Worm (Caenorhabditis elegans): ENCODE results near the gene F49C12.3.

The F49C12.3 gene

DNA sequence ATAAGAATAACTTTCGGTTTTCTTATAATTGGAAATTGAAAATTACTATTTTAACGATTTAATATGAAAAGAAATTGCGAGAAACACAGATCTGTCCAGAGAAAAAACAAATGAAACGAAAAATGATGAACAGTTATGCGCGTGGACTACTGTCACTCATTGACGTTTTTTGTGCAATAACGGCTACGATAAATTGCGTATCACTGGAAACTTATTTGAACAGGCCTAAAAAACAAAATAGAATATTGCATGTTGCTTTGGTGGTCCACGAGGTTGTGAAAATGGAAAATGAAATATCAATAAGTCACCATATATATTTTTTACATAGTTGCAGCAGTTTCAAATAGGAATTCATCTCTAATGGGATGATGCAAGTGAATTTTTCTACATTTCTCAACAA lies 35.7 kb upstream of the F49C12.3 start:
- TF ChIP-seq lsy-2 (tag; optimal IDR thresholded peaks at IDR 0.05) (no peak), mls-2 (tag; optimal IDR thresholded peaks at IDR 0.05) (no peak), bed-3 (GFP tag; optimal IDR thresholded peaks at IDR 0.05) (no peak)

DNA sequence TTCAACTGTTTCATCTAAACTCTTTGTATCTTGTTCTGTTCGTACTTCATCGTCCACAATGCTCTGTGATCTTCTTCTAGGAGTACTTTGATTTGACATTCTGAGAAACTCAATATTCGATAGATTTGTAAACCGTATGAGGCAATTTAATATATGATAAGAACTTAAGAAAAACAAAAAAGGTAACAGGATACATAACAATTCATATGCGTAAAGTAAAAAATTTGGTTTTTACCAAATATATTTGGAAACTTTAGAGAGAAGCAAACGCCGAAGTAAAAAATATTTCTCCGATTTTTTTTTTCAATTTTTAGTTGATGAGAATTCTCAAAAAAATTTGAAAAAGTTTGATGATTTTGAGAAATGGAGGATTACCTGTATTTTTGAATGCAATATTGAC lies 33.8 kb upstream of the F49C12.3 start, which contains the start of gene Y11D7A.19:
Y11D7A.19 (minus strand) TSS at position 101 of the 400 bp plus-strand sequence.
- TF ChIP-seq ceh-83 (GFP tag; optimal IDR thresholded peaks at IDR 0.05), result no peak
- no peak for TF ChIP-seq sptf-1 (tag; optimal IDR thresholded peaks at IDR 0.05)
- TF ChIP-seq pha-4 (tag; optimal IDR thresholded peaks at IDR 0.05), result no peak
- no peak for TF ChIP-seq sem-2 (GFP tag; optimal IDR thresholded peaks at IDR 0.05)
- no peak for TF ChIP-seq drap-1 (GFP tag; optimal IDR thresholded peaks at IDR 0.05)
- TF ChIP-seq bed-3 (GFP tag; optimal IDR thresholded peaks at IDR 0.05), result no peak
- TF ChIP-seq nhr-28 (tag; optimal IDR thresholded peaks at IDR 0.05), result no peak
- TF ChIP-seq lin-13 (tag; optimal IDR thresholded peaks at IDR 0.05), result no peak
- no peak for TF ChIP-seq lsy-2 (tag; optimal IDR thresholded peaks at IDR 0.05)
- no peak for TF ChIP-seq elt-3 (tag; optimal IDR thresholded peaks at IDR 0.05)
- no peak for TF ChIP-seq ces-1 (GFP tag; optimal IDR thresholded peaks at IDR 0.05)
- TF ChIP-seq ceh-43 (GFP tag; optimal IDR thresholded peaks at IDR 0.05), result no peak

DNA sequence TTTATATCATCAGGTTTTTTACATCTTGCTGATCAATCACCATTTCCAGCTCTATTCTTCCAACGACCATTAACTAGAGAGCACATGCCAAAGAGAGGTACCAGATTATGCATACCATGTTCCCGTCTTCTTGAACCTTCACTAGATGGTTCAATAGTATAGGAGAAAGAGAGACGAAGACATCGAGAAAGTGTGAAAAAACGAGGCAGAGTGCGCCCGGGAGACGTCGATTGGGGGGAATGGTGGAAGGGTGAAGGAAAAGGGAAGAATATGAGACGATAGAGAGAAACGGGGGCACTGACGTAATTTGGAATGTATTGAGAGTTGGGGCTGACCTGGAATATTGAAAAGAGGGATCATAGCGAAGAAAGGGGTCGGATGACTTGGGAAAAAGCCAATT lies 32.6 kb upstream of the F49C12.3 start:
- TF ChIP-seq mep-1 (tag; optimal IDR thresholded peaks at IDR 0.05) (no peak), snpc-4 (tag; optimal IDR thresholded peaks at IDR 0.05) (no peak), bed-3 (GFP tag; optimal IDR thresholded peaks at IDR 0.05) (no peak), cnd-1 (tag; optimal IDR thresholded peaks at IDR 0.05) (peak; percentile 28), nhr-2 (tag; optimal IDR thresholded peaks at IDR 0.05) (peak; percentile 74)

DNA sequence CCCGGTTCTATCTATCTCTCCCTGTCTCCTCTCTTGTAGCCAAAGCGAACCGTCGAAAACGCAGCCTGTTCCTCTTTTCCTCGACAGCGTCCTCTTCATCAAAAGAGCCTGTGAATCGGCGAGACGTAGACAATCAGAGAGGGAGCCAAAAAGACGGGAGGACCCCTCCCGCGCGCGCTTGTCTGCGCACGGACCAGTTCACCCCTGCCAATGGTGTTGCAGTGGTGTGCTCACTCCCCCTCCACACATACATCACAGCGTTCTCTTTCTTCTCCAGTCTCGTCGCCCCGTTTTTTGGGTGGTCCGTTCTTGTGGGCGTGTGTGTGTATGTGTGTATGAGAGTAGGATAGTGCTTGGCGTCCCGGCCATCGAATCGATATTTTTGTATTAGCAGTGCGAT lies 31.3 kb upstream of the F49C12.3 start:
- TF ChIP-seq mls-2 (tag; optimal IDR thresholded peaks at IDR 0.05) (no peak), unc-39 (tag; optimal IDR thresholded peaks at IDR 0.05) (no peak), unc-62 (GFP tag; optimal IDR thresholded peaks at IDR 0.05) (peak; percentile 46), lin-13 (tag; optimal IDR thresholded peaks at IDR 0.05) (peak; percentile 1), mep-1 (tag; optimal IDR thresholded peaks at IDR 0.05) (peak; percentile 20), ceh-83 (GFP tag; optimal IDR thresholded peaks at IDR 0.05) (peak; percentile 37), ham-2 (GFP tag; optimal IDR thresholded peaks at IDR 0.05) (peak; percentile 55), tbx-8 (GFP tag; optimal IDR thresholded peaks at IDR 0.05) (peak; percentile 14), drap-1 (GFP tag; optimal IDR thresholded peaks at IDR 0.05) (peak; percentile 22), M03D4.4 (tag; optimal IDR thresholded peaks at IDR 0.05) (peak; percentile 41), cnd-1 (tag; optimal IDR thresholded peaks at IDR 0.05) (peak; percentile 32), nhr-76 (tag; optimal IDR thresholded peaks at IDR 0.05) (no peak), unc-120 (tag; optimal IDR thresholded peaks at IDR 0.05; ENCODE audit: poor library complexity, severe bottlenecking) (peak; percentile 7), ztf-11 (tag; optimal IDR thresholded peaks at IDR 0.05) (peak; percentile 68), hlh-1 (tag; optimal IDR thresholded peaks at IDR 0.05) (peak; percentile 11), ceh-39 (tag; optimal IDR thresholded peaks at IDR 0.05) (peak; percentile 27)

DNA sequence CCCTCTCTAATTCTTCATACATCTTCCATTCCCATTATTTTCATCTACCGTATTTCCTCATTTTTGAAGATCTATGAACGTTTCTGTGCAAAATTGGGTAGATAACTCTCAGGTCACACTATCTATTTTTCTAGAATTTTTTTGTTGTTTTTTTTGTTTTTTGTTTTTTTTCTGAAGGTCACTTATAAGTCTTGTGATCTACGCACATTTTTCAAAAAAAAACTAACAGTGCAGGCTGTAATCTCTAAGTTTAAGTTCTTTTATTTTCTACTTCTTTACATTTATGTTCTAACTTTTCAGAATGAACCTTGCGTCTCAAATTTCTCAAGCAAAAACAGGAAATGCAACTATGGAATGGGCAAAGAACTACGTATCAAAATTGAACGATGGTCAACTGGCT lies 30.4 kb upstream of the F49C12.3 start, which contains the start of gene flh-3:
flh-3 (plus strand) TSS at position 301 of the 400 bp plus-strand sequence.
- no peak for TF ChIP-seq tbx-8 (GFP tag; optimal IDR thresholded peaks at IDR 0.05)
- no peak for TF ChIP-seq elt-1 (tag; optimal IDR thresholded peaks at IDR 0.05; ENCODE audit: borderline replicate concordance, insufficient read depth)
- TF ChIP-seq lin-32 (GFP tag; optimal IDR thresholded peaks at IDR 0.05), result no peak
- no peak for TF ChIP-seq M03D4.4 (tag; optimal IDR thresholded peaks at IDR 0.05)
- no peak for TF ChIP-seq bed-3 (GFP tag; optimal IDR thresholded peaks at IDR 0.05)
- TF ChIP-seq nhr-12 (tag; optimal IDR thresholded peaks at IDR 0.05), result no peak

DNA sequence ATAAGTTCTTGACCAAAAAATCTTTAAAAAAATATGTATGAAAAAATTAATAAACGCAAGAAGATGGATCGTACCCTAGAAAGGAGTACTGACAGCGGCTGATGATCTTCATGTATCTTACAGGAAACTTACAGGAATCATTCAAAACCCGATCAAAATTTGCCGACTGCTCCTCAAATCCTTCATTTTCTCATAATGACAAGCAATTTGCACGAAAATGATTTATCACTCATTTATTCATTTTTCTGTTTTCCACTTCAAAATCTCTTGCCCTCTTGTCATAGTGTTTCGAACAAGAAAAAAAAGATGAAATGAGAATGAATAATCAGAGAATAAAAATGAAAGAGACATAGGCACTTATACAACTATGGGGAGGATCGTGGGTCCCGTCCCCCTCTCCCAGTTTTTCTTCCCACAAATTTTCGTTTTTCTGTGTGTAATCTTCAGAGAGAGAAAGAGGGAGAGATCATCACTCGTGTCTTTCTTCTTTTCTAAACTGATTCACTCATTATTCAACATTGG lies 26.2 kb upstream of the F49C12.3 start, which contains the start of gene nmy-3:
nmy-3 (plus strand) TSS at position 472 of the 522 bp plus-strand sequence.
- TF ChIP-seq unc-120 (tag; optimal IDR thresholded peaks at IDR 0.05; ENCODE audit: poor library complexity, severe bottlenecking) (peak; percentile 10), unc-62 (GFP tag; optimal IDR thresholded peaks at IDR 0.05) (no peak), lsy-2 (tag; optimal IDR thresholded peaks at IDR 0.05) (no peak)
